In genomic region chrX:13143236-13143635, ce11 we compare ENCODE assay signal across 1 worm cellular context.
A peak's percentile ranks its signal among the peaks of the same experiment; 100 is the strongest.
TF ChIP-seq lines count a peak whose summit lies in the region.

No protein-coding gene starts in this region.

TF ChIP-seq in whole organism, late embryonic, 69 proteins besides CTCF, POLR2A, EP300 and RAD21 (continued from another document):
- peak; percentile 5 for TF ChIP-seq hlh-8 (tag; optimal IDR thresholded peaks at IDR 0.05; lab: Kevin White, UChicago)
- TF ChIP-seq ceh-2 (tag; optimal IDR thresholded peaks at IDR 0.05; lab: Kevin White, UChicago): no peak
- no peak for TF ChIP-seq ceh-48 (tag; optimal IDR thresholded peaks at IDR 0.05; lab: Kevin White, UChicago)
- peak; percentile 44 for TF ChIP-seq sdc-2 (tag; optimal IDR thresholded peaks at IDR 0.05; lab: Kevin White, UChicago)
TF ChIP-seq in whole organism, late embryonic: peak in this region for 14.
